Worm (Caenorhabditis elegans): ENCODE data around the gene hmg-1.2.

hmg-1.2 gene

DNA sequence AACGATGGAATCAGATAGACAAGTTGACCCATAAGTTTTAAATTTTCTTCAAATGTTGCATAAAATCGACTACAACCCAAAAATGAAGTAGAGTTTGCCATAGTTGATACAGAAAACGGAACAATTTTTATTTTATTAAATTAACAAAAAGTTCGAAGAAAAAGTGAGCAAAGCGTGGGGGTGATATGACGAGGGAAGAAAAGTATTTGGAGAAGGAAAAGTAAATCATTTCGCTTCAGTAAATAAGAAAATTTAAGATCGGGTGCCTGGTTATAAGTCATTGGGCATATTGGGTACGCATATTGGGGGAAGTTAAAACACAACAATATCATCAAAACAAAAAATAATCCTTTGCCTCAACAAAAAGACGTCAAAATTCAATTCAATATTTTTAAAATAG lies 14.3 kb upstream of the hmg-1.2 start, which contains the start of gene srg-6:
srg-6 (minus strand) TSS at position 101 of the 400 bp plus-strand sequence.
- TF ChIP-seq ceh-44 (GFP tag; IDR thresholded peaks at IDR 0.05) (no peak), sdz-12 (GFP tag; optimal IDR thresholded peaks at IDR 0.05) (no peak), nhr-6 (tag; optimal IDR thresholded peaks at IDR 0.05) (no peak), hlh-30 (tag; optimal IDR thresholded peaks at IDR 0.05; ENCODE audit: insufficient read depth) (no peak), jun-1 (tag; optimal IDR thresholded peaks at IDR 0.05) (no peak), lin-15B (tag; optimal IDR thresholded peaks at IDR 0.05) (no peak), ces-1 (GFP tag; optimal IDR thresholded peaks at IDR 0.05) (no peak), dmd-6 (GFP tag; IDR thresholded peaks at IDR 0.05) (no peak)

DNA sequence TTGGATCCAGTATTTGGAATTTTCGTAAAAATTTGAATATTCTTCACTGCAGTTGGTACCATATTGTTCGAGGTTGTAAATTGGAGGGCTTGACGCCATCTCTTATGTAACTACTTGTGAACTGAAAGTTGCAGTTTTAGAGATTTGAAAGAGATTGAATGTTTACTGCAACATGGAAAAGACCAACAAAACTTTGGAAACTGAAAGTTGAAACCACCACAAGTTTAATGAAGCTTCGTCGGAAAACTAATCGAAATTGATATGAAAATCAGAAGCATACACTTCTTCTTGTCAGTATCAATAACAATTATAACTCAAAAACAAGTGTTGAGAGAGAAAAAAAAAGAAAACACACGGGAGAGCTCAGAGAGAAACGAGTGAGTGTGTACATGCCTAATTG lies 12.1 kb upstream of the hmg-1.2 start, which contains the start of gene srg-7:
srg-7 (minus strand) TSS at position 101 of the 400 bp plus-strand sequence.
- no peak for TF ChIP-seq aly-2 (tag; optimal IDR thresholded peaks at IDR 0.05)
- TF ChIP-seq lin-38 (GFP tag; IDR thresholded peaks at IDR 0.05): no peak
- TF ChIP-seq ztf-7 (tag; optimal IDR thresholded peaks at IDR 0.05): no peak
- TF ChIP-seq Y48G9A.11 (GFP tag; IDR thresholded peaks at IDR 0.05): no peak
- TF ChIP-seq gei-8 (GFP tag; optimal IDR thresholded peaks at IDR 0.05): no peak
- TF ChIP-seq egl-43 (GFP tag; IDR thresholded peaks at IDR 0.05): no peak
- no peak for TF ChIP-seq hlh-11 (tag; optimal IDR thresholded peaks at IDR 0.05)
- TF ChIP-seq dve-1 (tag; optimal IDR thresholded peaks at IDR 0.05; ENCODE audit: insufficient read depth): no peak
- TF ChIP-seq dmd-6 (GFP tag; IDR thresholded peaks at IDR 0.05): no peak
- no peak for TF ChIP-seq php-3 (GFP tag; IDR thresholded peaks at IDR 0.05)
- no peak for TF ChIP-seq unc-39 (tag; optimal IDR thresholded peaks at IDR 0.05)
- TF ChIP-seq R02D3.7 (tag; optimal IDR thresholded peaks at IDR 0.05): no peak
- no peak for TF ChIP-seq snpc-4 (tag; optimal IDR thresholded peaks at IDR 0.05)
- no peak for TF ChIP-seq madf-5 (GFP tag; IDR thresholded peaks at IDR 0.05)
- no peak for TF ChIP-seq lim-7 (GFP tag; IDR thresholded peaks at IDR 0.05)
- TF ChIP-seq fkh-10 (GFP tag; optimal IDR thresholded peaks at IDR 0.05): no peak
- no peak for TF ChIP-seq hif-1 (tag; optimal IDR thresholded peaks at IDR 0.05)
- TF ChIP-seq nhr-41 (GFP tag; IDR thresholded peaks at IDR 0.05): no peak
- no peak for TF ChIP-seq aha-1 (tag)

- no peak for TF ChIP-seq dpl-1 (GFP tag; optimal IDR thresholded peaks at IDR 0.05)
- peak in 1 of 2 experiments; percentile 47 for TF ChIP-seq unc-62 (GFP tag; optimal IDR thresholded peaks at IDR 0.05 in 1 of 2)
- TF ChIP-seq unc-62 (tag; optimal IDR thresholded peaks at IDR 0.05): no peak
- peak; percentile 33 for TF ChIP-seq aha-1 (tag)
- no peak for TF ChIP-seq nhr-25 (tag; optimal IDR thresholded peaks at IDR 0.05; ENCODE audit: borderline replicate concordance, insufficient read depth)
- no peak for TF ChIP-seq nhr-102 (tag; optimal IDR thresholded peaks at IDR 0.05)
These were observed 9.9 kb upstream of the hmg-1.2 start, which contains the start of gene srg-3 for ce11 chrIII:6270277-6270676. TSS of gene srg-3 (minus strand) at chrIII:6270377.

DNA sequence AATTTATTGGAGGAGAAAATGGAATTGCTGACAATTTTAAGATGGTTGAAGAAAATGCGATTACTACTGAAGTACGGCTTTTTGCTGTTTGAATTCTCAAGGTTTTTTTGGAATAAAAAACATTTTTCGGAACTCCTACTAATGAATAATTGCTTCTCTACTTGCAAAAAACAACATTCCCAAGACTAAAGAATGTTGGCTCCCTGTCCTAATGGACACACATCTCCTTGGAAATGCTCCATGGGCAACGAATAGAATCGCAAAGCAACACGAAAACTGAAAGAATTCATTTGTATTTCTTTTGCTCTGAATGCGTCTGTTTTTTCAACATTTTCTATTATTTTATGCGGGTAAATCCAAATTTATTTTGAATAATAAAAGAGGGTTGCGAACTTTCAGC lies 7.3 kb upstream of the hmg-1.2 start, which contains the start of gene C18F10.2:
C18F10.2 (plus strand) TSS at position 301 of the 400 bp plus-strand sequence.
- TF ChIP-seq F44E2.7 (GFP tag; IDR thresholded peaks at IDR 0.05) (no peak), ceh-44 (GFP tag; IDR thresholded peaks at IDR 0.05) (no peak), spr-3 (GFP tag; optimal IDR thresholded peaks at IDR 0.05) (no peak), T26A8.4 (GFP tag; IDR thresholded peaks at IDR 0.05) (no peak), sdz-12 (GFP tag; optimal IDR thresholded peaks at IDR 0.05) (no peak), lin-39 (tag; optimal IDR thresholded peaks at IDR 0.05) (no peak), zfp-3 (GFP tag; conservative IDR thresholded peaks at IDR 0.05) (no peak), hmg-1.1 (GFP tag; IDR thresholded peaks at IDR 0.05) (no peak), lin-38 (GFP tag; IDR thresholded peaks at IDR 0.05) (no peak)

Data from whole organism, L4 larva.